Fruit fly (Drosophila melanogaster): Measurements from ENCODE around the gene CG9839.

CG9839 gene

DNA sequence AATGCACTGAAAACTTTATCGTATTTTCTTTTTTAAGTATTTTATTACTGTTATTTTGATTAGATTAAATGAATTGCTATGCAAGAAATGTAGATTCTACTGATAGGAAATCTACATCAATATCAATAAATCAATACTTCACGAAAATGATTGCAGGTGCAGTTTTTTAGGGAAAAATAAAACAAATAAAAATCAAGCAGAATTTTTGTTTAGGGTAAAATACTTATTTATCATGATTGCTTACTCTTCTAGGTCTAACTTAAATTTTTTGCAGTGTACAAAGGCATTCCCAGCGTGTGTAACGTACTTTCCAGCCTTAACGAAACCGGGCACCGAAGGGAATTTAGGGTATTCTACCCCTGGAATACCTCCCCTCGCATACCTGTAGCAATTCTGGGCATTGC, 2.9 kb upstream of the CG9839 start:
- TF ChIP-seq D1 (tag; optimal IDR thresholded peaks at IDR 0.05) (peak; percentile 40), EcR (GFP tag; optimal IDR thresholded peaks at IDR 0.05) (no peak), gl (tag; optimal IDR thresholded peaks at IDR 0.05) (peak; percentile 27), CG9948 (tag; optimal IDR thresholded peaks at IDR 0.05) (peak; percentile 68), CG15710 (tag; optimal IDR thresholded peaks at IDR 0.05) (peak; percentile 70), Pif1B (GFP tag; optimal IDR thresholded peaks at IDR 0.05) (no peak), CG8301 (tag; optimal IDR thresholded peaks at IDR 0.05) (peak; percentile 36), CG13204 (GFP tag; optimal IDR thresholded peaks at IDR 0.05) (no peak), CG34367 (tag; optimal IDR thresholded peaks at IDR 0.05) (peak; percentile 62), CG4496 (GFP tag; IDR thresholded peaks at IDR 0.05) (peak; percentile 19; the same call in 1 of the 3 replicates), Snoo (tag; optimal IDR thresholded peaks at IDR 0.05) (peak; percentile 45), CG12605 (GFP tag; IDR thresholded peaks at IDR 0.05) (no peak), CG32121 (GFP tag; IDR thresholded peaks at IDR 0.05) (no peak), fd96Ca (GFP tag; IDR thresholded peaks at IDR 0.05) (no peak), rn (GFP tag; IDR thresholded peaks at IDR 0.05) (no peak), CG14655 (GFP tag; optimal IDR thresholded peaks at IDR 0.05) (no peak), CG17806 (tag; optimal IDR thresholded peaks at IDR 0.05) (peak; percentile 78), CG10348 (GFP tag; IDR thresholded peaks at IDR 0.05) (no peak), CG8159 (tag; optimal IDR thresholded peaks at IDR 0.05) (peak; percentile 82), Pif1A (GFP tag; optimal IDR thresholded peaks at IDR 0.05) (no peak), Ets98B (GFP tag; IDR thresholded peaks at IDR 0.05) (no peak)

DNA sequence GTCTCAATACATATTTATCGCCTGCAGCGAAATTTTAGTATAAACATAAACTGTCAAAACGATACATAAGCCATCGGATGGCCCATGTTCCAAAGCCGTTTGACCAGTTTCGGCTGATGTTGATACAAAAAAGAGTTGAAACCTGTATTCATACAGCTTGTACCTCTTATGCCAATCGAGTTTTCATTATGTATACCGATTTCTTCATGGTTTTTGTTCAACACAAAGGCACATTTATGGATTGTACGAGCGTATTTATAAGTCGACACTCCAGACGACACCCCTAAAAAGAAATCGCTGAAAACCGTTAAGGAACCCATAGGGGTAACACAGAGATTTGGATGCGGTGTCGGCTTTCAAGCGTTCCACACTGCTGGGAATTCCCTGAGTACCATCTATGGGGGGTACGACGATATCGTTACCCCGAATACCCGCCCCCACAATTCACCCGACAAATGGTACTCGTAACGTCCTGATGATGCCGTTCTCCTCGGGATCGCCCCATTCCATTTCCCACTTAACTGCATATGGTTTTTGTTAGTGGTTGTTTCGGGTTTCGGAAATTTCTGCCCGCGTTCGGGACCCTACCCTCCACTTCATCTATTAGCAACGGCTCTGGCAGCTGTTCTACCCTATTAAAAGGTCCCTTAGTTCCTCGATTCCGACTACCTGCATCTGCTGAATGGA, 2.4 kb upstream of the CG9839 start:
- TF ChIP-seq EcR (GFP tag; optimal IDR thresholded peaks at IDR 0.05) = peak; percentile 48
- TF ChIP-seq CG17806 (tag; optimal IDR thresholded peaks at IDR 0.05) = no peak

DNA sequence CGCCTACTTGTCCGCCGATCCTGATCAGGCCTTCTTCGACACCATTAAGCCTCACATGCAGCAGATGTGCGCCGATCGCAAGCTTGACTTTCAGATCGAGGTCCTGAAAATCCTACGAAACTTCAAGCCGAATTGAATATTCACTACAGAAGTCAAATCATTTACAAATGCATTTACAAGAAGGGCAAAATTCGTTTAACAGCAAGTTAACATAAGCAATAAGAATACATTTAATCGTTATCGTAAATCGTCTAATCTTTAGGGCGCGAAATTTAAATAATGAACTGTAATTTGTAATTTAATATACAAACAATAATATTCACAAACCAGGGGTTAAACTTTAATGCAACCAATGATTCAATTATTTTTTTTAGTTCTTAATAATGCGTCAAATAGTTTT, 1.4 kb upstream of the CG9839 start:
- no peak for TF ChIP-seq Ets98B (GFP tag; IDR thresholded peaks at IDR 0.05)
- no peak for TF ChIP-seq CG8159 (tag; optimal IDR thresholded peaks at IDR 0.05)
- TF ChIP-seq fd96Ca (GFP tag; IDR thresholded peaks at IDR 0.05) = no peak
- TF ChIP-seq CG12605 (GFP tag; IDR thresholded peaks at IDR 0.05) = no peak
- no peak for TF ChIP-seq Pif1A (GFP tag; optimal IDR thresholded peaks at IDR 0.05)
- no peak for TF ChIP-seq CG34367 (tag; optimal IDR thresholded peaks at IDR 0.05)
- no peak for TF ChIP-seq CG15710 (tag; optimal IDR thresholded peaks at IDR 0.05)
- TF ChIP-seq CG10348 (GFP tag; IDR thresholded peaks at IDR 0.05) = no peak
- no peak for TF ChIP-seq CG14655 (GFP tag; optimal IDR thresholded peaks at IDR 0.05)
- no peak for TF ChIP-seq Snoo (tag; optimal IDR thresholded peaks at IDR 0.05)
- TF ChIP-seq EcR (GFP tag; optimal IDR thresholded peaks at IDR 0.05) = no peak

DNA sequence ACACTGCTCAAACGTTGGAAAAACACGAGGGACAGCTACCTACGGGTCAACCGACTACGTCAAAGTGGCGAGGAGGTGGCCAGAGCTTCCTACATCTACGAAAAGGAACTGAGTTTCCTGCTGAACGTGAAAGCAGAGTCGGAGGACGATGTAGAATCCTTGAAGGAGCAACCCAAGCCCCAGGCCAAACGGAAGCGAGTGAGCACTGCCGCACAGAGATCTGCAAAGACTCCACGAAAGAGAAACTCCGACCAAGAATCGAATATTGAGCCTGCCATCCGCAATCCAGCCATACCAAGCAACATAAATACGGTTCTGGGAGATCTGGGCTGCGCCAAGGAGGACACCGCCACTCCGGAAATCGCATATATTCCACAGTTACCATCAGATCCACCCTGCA, 1.0 kb upstream of the CG9839 start:
- TF ChIP-seq CG8301 (tag; optimal IDR thresholded peaks at IDR 0.05) (no peak), CG4496 (GFP tag; IDR thresholded peaks at IDR 0.05) (no peak), CG12605 (GFP tag; IDR thresholded peaks at IDR 0.05) (no peak), Pif1B (GFP tag; optimal IDR thresholded peaks at IDR 0.05) (no peak), Ets98B (GFP tag; IDR thresholded peaks at IDR 0.05) (no peak), EcR (GFP tag; optimal IDR thresholded peaks at IDR 0.05) (no peak), CG17806 (tag; optimal IDR thresholded peaks at IDR 0.05) (no peak), CG8159 (tag; optimal IDR thresholded peaks at IDR 0.05) (no peak), Snoo (tag; optimal IDR thresholded peaks at IDR 0.05) (no peak), CG32121 (GFP tag; IDR thresholded peaks at IDR 0.05) (no peak), rn (GFP tag; IDR thresholded peaks at IDR 0.05) (no peak), Pif1A (GFP tag; optimal IDR thresholded peaks at IDR 0.05) (no peak), CG14655 (GFP tag; optimal IDR thresholded peaks at IDR 0.05) (no peak), CG9948 (tag; optimal IDR thresholded peaks at IDR 0.05) (no peak)

DNA sequence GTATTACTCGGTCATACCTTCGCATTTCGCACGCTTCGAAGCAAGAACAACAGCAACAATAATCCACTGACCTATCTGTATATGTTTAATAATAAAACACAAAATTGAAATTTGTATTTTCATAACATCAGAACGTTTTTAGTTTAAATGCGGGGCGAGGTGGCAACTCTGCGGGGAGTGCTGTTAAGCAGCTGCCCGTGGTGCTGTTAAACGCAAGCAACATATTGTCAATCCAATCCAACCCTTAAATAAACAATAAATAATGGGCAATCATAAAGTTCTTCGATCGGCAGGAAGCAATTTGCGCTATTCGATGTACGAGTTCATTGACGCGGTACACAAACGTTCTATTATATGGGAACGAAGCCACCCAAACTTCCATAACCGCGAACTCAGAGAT, 502 bp upstream of the CG9839 start, which contains the start of gene hng2:
TSS of gene hng2 (plus strand) at position 219 of the 400 bp plus-strand sequence.
- no peak for TF ChIP-seq rn (GFP tag; IDR thresholded peaks at IDR 0.05)
- TF ChIP-seq CG17806 (tag; optimal IDR thresholded peaks at IDR 0.05) = no peak
- no peak for TF ChIP-seq CG8301 (tag; optimal IDR thresholded peaks at IDR 0.05)
- TF ChIP-seq CG12605 (GFP tag; IDR thresholded peaks at IDR 0.05) = no peak
- no peak for TF ChIP-seq Ets98B (GFP tag; IDR thresholded peaks at IDR 0.05)
- no peak for TF ChIP-seq CG34367 (tag; optimal IDR thresholded peaks at IDR 0.05)
- no peak for TF ChIP-seq CG9948 (tag; optimal IDR thresholded peaks at IDR 0.05)
- TF ChIP-seq Pif1B (GFP tag; optimal IDR thresholded peaks at IDR 0.05) = no peak
- TF ChIP-seq CG10348 (GFP tag; IDR thresholded peaks at IDR 0.05) = no peak
- no peak for TF ChIP-seq CG4496 (GFP tag; IDR thresholded peaks at IDR 0.05)
- TF ChIP-seq CG13204 (GFP tag; optimal IDR thresholded peaks at IDR 0.05) = no peak
- no peak for TF ChIP-seq CG8159 (tag; optimal IDR thresholded peaks at IDR 0.05)

DNA sequence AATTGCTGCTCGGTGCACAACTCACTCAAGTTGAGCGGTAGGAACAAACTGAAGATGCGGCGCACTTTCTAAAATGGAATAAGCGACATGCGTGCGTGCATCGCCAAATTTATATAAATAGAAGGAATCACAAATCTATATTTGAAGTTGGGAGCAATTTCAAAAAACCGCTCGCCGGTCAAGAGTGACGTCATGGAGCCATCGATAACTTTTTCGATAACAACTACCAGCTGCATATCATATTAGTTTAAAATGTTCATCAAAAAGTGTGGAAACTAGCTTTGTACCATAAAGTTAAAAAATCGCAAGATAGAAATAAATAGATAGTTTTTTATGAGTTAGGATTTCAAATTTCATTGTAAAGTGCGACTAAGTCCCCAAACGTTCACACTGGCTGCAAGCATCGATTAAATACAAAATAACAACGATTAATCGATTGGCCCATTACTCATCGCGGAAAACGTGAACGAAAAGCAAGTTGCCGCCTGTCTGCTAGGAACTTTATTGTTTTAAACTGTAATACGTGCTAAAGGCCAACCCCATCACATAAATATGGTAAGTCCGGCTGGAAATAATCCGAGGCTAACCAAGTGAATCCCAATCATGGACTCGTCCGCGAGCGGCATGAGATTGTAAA, 4.4 kb downstream of the CG9839 start, which contains the start of the genes Pif1A, Pif1B and CCT7:
TSS of gene Pif1A (minus strand) at position 51 of the 637 bp plus-strand sequence.
TSS of gene Pif1B (minus strand) at position 51 of the 637 bp plus-strand sequence.
TSS of gene CCT7 (plus strand) at position 439 of the 637 bp plus-strand sequence.
- TF ChIP-seq gl (tag; optimal IDR thresholded peaks at IDR 0.05) = no peak
- TF ChIP-seq CG10348 (GFP tag; IDR thresholded peaks at IDR 0.05) = no peak
- no peak for TF ChIP-seq CG14655 (GFP tag; optimal IDR thresholded peaks at IDR 0.05)
- TF ChIP-seq CG8301 (tag; optimal IDR thresholded peaks at IDR 0.05) = no peak
- TF ChIP-seq D1 (tag; optimal IDR thresholded peaks at IDR 0.05) = no peak
- no peak for TF ChIP-seq EcR (GFP tag; optimal IDR thresholded peaks at IDR 0.05)
- TF ChIP-seq Pif1B (GFP tag; optimal IDR thresholded peaks at IDR 0.05) = no peak
- TF ChIP-seq Ets98B (GFP tag; IDR thresholded peaks at IDR 0.05) = no peak
- no peak for TF ChIP-seq CG12605 (GFP tag; IDR thresholded peaks at IDR 0.05)
- no peak for TF ChIP-seq Snoo (tag; optimal IDR thresholded peaks at IDR 0.05)

All from whole organism, pupa.